Worm (Caenorhabditis elegans) whole organism, early embryonic: ENCODE measurements around the gene nhr-210.

ENCODE experiments used
- B0310.2 ChIP-seq: sonication (generic microtip); optimal IDR thresholded peaks from 2 replicates; lab custom pipeline; 2016; ENCODE audit warnings: mild to moderate bottlenecking, missing genetic modification characterization, missing compliant biosample characterization
- F13C5.2 ChIP-seq: sonication (generic microtip); optimal IDR thresholded peaks from 2 replicates; lab custom pipeline; 2017; ENCODE audit warnings: mild to moderate bottlenecking, missing genetic modification characterization, inconsistent platforms, missing compliant biosample characterization
- aly-1 ChIP-seq: sonication (generic microtip); optimal IDR thresholded peaks from 2 replicates; lab custom pipeline; 2016; ENCODE audit warnings: missing genetic modification characterization, missing compliant biosample characterization
- ama-1 ChIP-seq: fragments of 150-350 bp; optimal IDR thresholded peaks from 2 replicates; lab custom pipeline; 2014
- ceh-13 ChIP-seq: fragments of 200-800 bp; sonication (Bioruptor generic); optimal IDR thresholded peaks from 2 replicates; lab custom pipeline; 2018; ENCODE audit warnings: mild to moderate bottlenecking, missing genetic modification characterization, missing compliant biosample characterization
- ceh-36 ChIP-seq: sonication (generic microtip); optimal IDR thresholded peaks from 2 replicates; lab custom pipeline; 2016; ENCODE audit warnings: missing genetic modification characterization, inconsistent platforms, missing compliant biosample characterization
- ets-7 ChIP-seq: sonication (generic microtip); optimal IDR thresholded peaks from 2 replicates; lab custom pipeline; 2016; ENCODE audit warnings: missing genotype, missing genetic modification characterization, missing compliant biosample characterization
- flt-1 ChIP-seq: fragments of 200-800 bp; sonication (Bioruptor generic); IDR thresholded peaks from 2 replicates; pipeline ENCODE4 v1.3.6; 2022; ENCODE audit warnings: missing genetic modification characterization, missing compliant biosample characterization
- pes-1 ChIP-seq: fragments of 200-800 bp; sonication (Bioruptor generic); IDR thresholded peaks from 2 replicates; pipeline ENCODE4 v1.3.6; 2022; ENCODE audit warnings: missing genetic modification reagents, missing genetic modification characterization, missing compliant biosample characterization
- tbx-37 ChIP-seq: fragments of 200-800 bp; sonication (Bioruptor generic); conservative IDR thresholded peaks from 2 replicates; pipeline ENCODE4 v1.3.6; 2022; ENCODE audit warnings: missing genetic modification reagents, missing genetic modification characterization, missing compliant biosample characterization

- no peak for TF ChIP-seq ceh-36 (tag; lab: Kevin White, UChicago)
- TF ChIP-seq ama-1 (lab: Kevin White, UChicago), result no peak
- no peak for TF ChIP-seq B0310.2 (tag; lab: Kevin White, UChicago)
- no peak for TF ChIP-seq pes-1 (GFP tag; lab: Robert Waterston, UW)
- no peak for TF ChIP-seq flt-1 (GFP tag; lab: Robert Waterston, UW)
- no peak for TF ChIP-seq ceh-13
- TF ChIP-seq aly-1, result no peak
- no peak for TF ChIP-seq tbx-37 (GFP tag; lab: Robert Waterston, UW)
- no peak for TF ChIP-seq F13C5.2 (tag; lab: Kevin White, UChicago)
- TF ChIP-seq ets-7 (tag; lab: Kevin White, UChicago), result no peak
Observed at ce11 chrV:505191-505590, 14.2 kb downstream of the nhr-210 start, which contains the start of gene srlf-19.
